Fruit fly (Drosophila melanogaster) whole organism, embryonic: Measurements from ENCODE around the gene GABPI.

Experiments used
- Aef1 ChIP-seq: fragments of 200-800 bp; sonication (Bioruptor generic); IDR thresholded peaks from 3 replicates; pipeline ENCODE4 v1.3.6; 2022; ENCODE audit warnings: missing biosample characterization, missing genetic modification characterization
- Atf3 ChIP-seq: fragments of 200-800 bp; sonication (Bioruptor generic); optimal IDR thresholded peaks from 3 replicates; lab custom pipeline; 2016; ENCODE audit warnings: missing biosample characterization, missing genetic modification characterization
- BtbVII ChIP-seq: fragments of 200-800 bp; sonication (Bioruptor generic); optimal IDR thresholded peaks from 3 replicates; lab custom pipeline; 2017; ENCODE audit warnings: missing biosample characterization, mild to moderate bottlenecking, missing genetic modification characterization
- CG10147 ChIP-seq: fragments of 200-800 bp; sonication (Bioruptor generic); optimal IDR thresholded peaks from 2 replicates; lab custom pipeline; 2019; ENCODE audit warnings: missing biosample characterization, mild to moderate bottlenecking, missing genetic modification characterization, moderate library complexity
- CG14710 ChIP-seq: fragments of 200-800 bp; sonication (Bioruptor generic); optimal IDR thresholded peaks from 3 replicates; lab custom pipeline; 2019; ENCODE audit warnings: missing biosample characterization, mild to moderate bottlenecking, missing genetic modification characterization, moderate library complexity
- CG17385 ChIP-seq: fragments of 200-800 bp; sonication (Bioruptor generic); optimal IDR thresholded peaks from 3 replicates; lab custom pipeline; 2018; ENCODE audit warnings: missing biosample characterization, mild to moderate bottlenecking, missing genetic modification characterization
- CG17568 ChIP-seq: fragments of 200-800 bp; sonication (Bioruptor generic); optimal IDR thresholded peaks from 2 replicates; lab custom pipeline; 2018; ENCODE audit warnings: missing biosample characterization, mild to moderate bottlenecking, missing genetic modification characterization, moderate library complexity
- CG2712 ChIP-seq: fragments of 200-800 bp; optimal IDR thresholded peaks from 3 replicates; lab custom pipeline; 2019; ENCODE audit warnings: missing biosample characterization, mild to moderate bottlenecking, missing genetic modification characterization, moderate library complexity
- CG4617 ChIP-seq: fragments of 200-800 bp; sonication (Bioruptor generic); optimal IDR thresholded peaks from 3 replicates; lab custom pipeline; 2016; ENCODE audit warnings: missing biosample characterization, missing genetic modification characterization, borderline replicate concordance
- CG4730 ChIP-seq: fragments of 200-800 bp; sonication (Bioruptor generic); IDR thresholded peaks from 2 replicates; pipeline ENCODE4 v1.3.6; 2022; ENCODE audit warnings: missing biosample characterization, missing genetic modification characterization
- CG5180 ChIP-seq: fragments of 200-800 bp; sonication (Bioruptor generic); optimal IDR thresholded peaks from 3 replicates; lab custom pipeline; 2017; ENCODE audit warnings: missing biosample characterization, missing genetic modification characterization, mild to moderate bottlenecking, moderate library complexity, missing genetic modification reagents
- CG8359 ChIP-seq: fragments of 200-800 bp; sonication (Bioruptor generic); optimal IDR thresholded peaks from 2 replicates; lab custom pipeline; 2017; ENCODE audit warnings: missing biosample characterization, mild to moderate bottlenecking, missing genetic modification characterization, borderline replicate concordance
- CG8944 ChIP-seq: fragments of 200-800 bp; sonication (Bioruptor generic); optimal IDR thresholded peaks from 3 replicates; lab custom pipeline; 2016; ENCODE audit warnings: missing biosample characterization, missing genetic modification characterization
- CG9215 ChIP-seq: fragments of 200-800 bp; sonication (Bioruptor generic); IDR thresholded peaks from 2 replicates; pipeline ENCODE4 v1.3.6; 2022; ENCODE audit warnings: missing biosample characterization, missing genetic modification characterization
- CG9797 ChIP-seq: fragments of 200-800 bp; sonication (Bioruptor generic); optimal IDR thresholded peaks from 3 replicates; lab custom pipeline; 2018; ENCODE audit warnings: missing biosample characterization, mild to moderate bottlenecking, missing genetic modification characterization
- CG9932 ChIP-seq: fragments of 200-800 bp; sonication (Bioruptor generic); IDR thresholded peaks from 2 replicates; pipeline ENCODE4 v1.3.6; 2022; ENCODE audit warnings: missing biosample characterization, missing genetic modification characterization
- Hmr ChIP-seq: fragments of 200-800 bp; sonication (Bioruptor generic); optimal IDR thresholded peaks from 3 replicates; lab custom pipeline; 2017; ENCODE audit warnings: mild to moderate bottlenecking, missing biosample characterization, missing genetic modification reagents, missing genetic modification characterization
- Mes4 ChIP-seq: fragments of 200-800 bp; sonication (Bioruptor generic); optimal IDR thresholded peaks from 2 replicates; lab custom pipeline; 2016; ENCODE audit warnings: missing biosample characterization, missing genetic modification characterization
- Sox102F ChIP-seq: fragments of 200-800 bp; sonication (Bioruptor generic); optimal IDR thresholded peaks from 2 replicates; lab custom pipeline; 2018; ENCODE audit warnings: missing biosample characterization, mild to moderate bottlenecking, missing genetic modification characterization, moderate library complexity
- Spps ChIP-seq: fragments of 200-800 bp; sonication (Bioruptor generic); optimal IDR thresholded peaks from 2 replicates; lab custom pipeline; 2018; ENCODE audit warnings: missing biosample characterization, mild to moderate bottlenecking, missing genetic modification characterization
- Sry-δ ChIP-seq: fragments of 200-800 bp; sonication (Bioruptor generic); optimal IDR thresholded peaks from 2 replicates; lab custom pipeline; 2016; ENCODE audit warnings: missing biosample characterization, missing genetic modification characterization
- aop ChIP-seq: fragments of 200-800 bp; sonication (Bioruptor generic); IDR thresholded peaks from 2 replicates; pipeline ENCODE4 v1.3.6; 2022; ENCODE audit warnings: missing biosample characterization, missing genetic modification characterization
- ash1 ChIP-seq: fragments of 200-800 bp; sonication (Bioruptor generic); optimal IDR thresholded peaks from 2 replicates; lab custom pipeline; 2018; ENCODE audit warnings: missing biosample characterization, mild to moderate bottlenecking, missing genetic modification characterization
- br ChIP-seq: fragments of >200 bp; optimal IDR thresholded peaks from 2 replicates; lab custom pipeline; 2017
- cas ChIP-seq: fragments of 200-800 bp; sonication (Bioruptor generic); IDR thresholded peaks from 2 replicates; pipeline ENCODE4 v1.3.6; 2022; ENCODE audit warnings: missing biosample characterization, missing genetic modification characterization
- cg ChIP-seq: fragments of 200-800 bp; sonication (Bioruptor generic); optimal IDR thresholded peaks from 3 replicates; lab custom pipeline; 2019; ENCODE audit warnings: missing biosample characterization, mild to moderate bottlenecking, missing genetic modification characterization, moderate library complexity
- chn ChIP-seq: fragments of 200-800 bp; sonication (Bioruptor generic); optimal IDR thresholded peaks from 2 replicates; lab custom pipeline; 2016; ENCODE audit warnings: missing biosample characterization, missing genetic modification characterization
- da ChIP-seq: fragments of 200-800 bp; sonication (Bioruptor generic); optimal IDR thresholded peaks from 2 replicates; lab custom pipeline; 2016; ENCODE audit warnings: missing biosample characterization, missing genetic modification characterization
- dimm ChIP-seq: fragments of 200-800 bp; sonication (Bioruptor generic); IDR thresholded peaks from 2 replicates; pipeline ENCODE4 v1.3.6; 2022; ENCODE audit warnings: missing biosample characterization, missing genetic modification characterization
- disco-r ChIP-seq: fragments of 200-800 bp; sonication (Bioruptor generic); optimal IDR thresholded peaks from 2 replicates; lab custom pipeline; 2016; ENCODE audit warnings: missing biosample characterization, missing genetic modification characterization
- ems ChIP-seq: fragments of 200-800 bp; sonication (Bioruptor generic); optimal IDR thresholded peaks from 3 replicates; lab custom pipeline; 2016; ENCODE audit warnings: missing biosample characterization, missing genetic modification characterization
- en ChIP-seq: fragments of 200-800 bp; sonication (Bioruptor generic); optimal IDR thresholded peaks from 2 replicates; lab custom pipeline; 2016; ENCODE audit warnings: missing biosample characterization, missing genetic modification characterization
- exex ChIP-seq: fragments of 200-800 bp; sonication (Bioruptor generic); optimal IDR thresholded peaks from 4 replicates; lab custom pipeline; 2018; ENCODE audit warnings: missing biosample characterization, mild to moderate bottlenecking, missing genetic modification characterization, moderate library complexity
- gcm2 ChIP-seq: fragments of 200-800 bp; sonication (Bioruptor generic); optimal IDR thresholded peaks from 2 replicates; lab custom pipeline; 2016; ENCODE audit warnings: missing biosample characterization, missing genetic modification characterization
- gt ChIP-seq: fragments of 200-800 bp; sonication (Bioruptor generic); IDR thresholded peaks from 2 replicates; pipeline ENCODE4 v1.3.6; 2022; ENCODE audit warnings: missing biosample characterization, missing genetic modification characterization
- insv ChIP-seq, 2 experiments: fragments of 200-800 bp; sonication (Bioruptor generic); optimal IDR thresholded peaks; 3 replicates each; lab custom pipeline; 2016 to 2018; ENCODE audit warnings: missing biosample characterization in 2 of 2, missing genetic modification characterization in 2 of 2
- kah ChIP-seq: fragments of 200-800 bp; sonication (Bioruptor generic); optimal IDR thresholded peaks from 2 replicates; lab custom pipeline; 2018; ENCODE audit warnings: missing biosample characterization, mild to moderate bottlenecking, missing genetic modification characterization
- kni ChIP-seq: fragments of 200-800 bp; sonication (Bioruptor generic); optimal IDR thresholded peaks from 3 replicates; lab custom pipeline; 2017; ENCODE audit warnings: mild to moderate bottlenecking, missing biosample characterization, missing genetic modification reagents, missing genetic modification characterization
- nau ChIP-seq: fragments of 200-800 bp; sonication (Bioruptor generic); optimal IDR thresholded peaks from 3 replicates; lab custom pipeline; 2017; ENCODE audit warnings: missing biosample characterization, mild to moderate bottlenecking, missing genetic modification characterization, missing genetic modification reagents
- otp ChIP-seq: fragments of 200-800 bp; sonication (Bioruptor generic); IDR thresholded peaks from 3 replicates; pipeline ENCODE4, ENCODE4 v1.3.6; 2022; ENCODE audit warnings: missing biosample characterization, missing genetic modification characterization
- peb ChIP-seq: fragments of 200-800 bp; sonication (Bioruptor generic); IDR thresholded peaks from 2 replicates; pipeline ENCODE4 v1.3.6; 2022; ENCODE audit warnings: missing biosample characterization, missing genetic modification characterization
- pho ChIP-seq: fragments of 200-800 bp; sonication (Bioruptor generic); optimal IDR thresholded peaks from 2 replicates; lab custom pipeline; 2016; ENCODE audit warnings: missing biosample characterization, missing genetic modification characterization
- pnt ChIP-seq: fragments of 200-800 bp; sonication (Bioruptor generic); optimal IDR thresholded peaks from 3 replicates; lab custom pipeline; 2016; ENCODE audit warnings: missing biosample characterization, missing genetic modification characterization
- repo ChIP-seq: fragments of 200-800 bp; sonication (Bioruptor generic); optimal IDR thresholded peaks from 2 replicates; lab custom pipeline; 2016; ENCODE audit warnings: missing biosample characterization, missing genetic modification characterization
- sc ChIP-seq, 3 experiments: fragments of >200 bp in 2 of 3; fragments of 200-800 bp in 1 of 3; sonication (Bioruptor generic) in 1 of 3; optimal IDR thresholded peaks; 2 replicates in 2 of 3; 3 replicates in 1 of 3; lab custom pipeline; 2017; ENCODE audit warnings: mild to moderate bottlenecking in 1 of 3, missing biosample characterization in 1 of 3, missing genetic modification characterization in 1 of 3, missing genetic modification reagents in 1 of 3
- sd ChIP-seq: fragments of 200-800 bp; sonication (Bioruptor generic); optimal IDR thresholded peaks from 3 replicates; lab custom pipeline; 2018; ENCODE audit warnings: missing biosample characterization, mild to moderate bottlenecking, missing genetic modification characterization, moderate library complexity
- tgo ChIP-seq: fragments of 200-800 bp; sonication (Bioruptor generic); IDR thresholded peaks from 3 replicates; pipeline ENCODE4 v1.3.6; 2022; ENCODE audit warnings: missing biosample characterization, missing genetic modification characterization
- tna ChIP-seq: fragments of 200-800 bp; sonication (Bioruptor generic); IDR thresholded peaks from 2 replicates; pipeline ENCODE4 v1.3.6; 2022; ENCODE audit warnings: missing biosample characterization, missing genetic modification characterization; ENCODE audit not compliant: partially characterized antibody
- trh ChIP-seq: fragments of 200-800 bp; sonication (Bioruptor generic); optimal IDR thresholded peaks from 2 replicates; lab custom pipeline; 2016; ENCODE audit warnings: missing biosample characterization, missing genetic modification characterization
- twi ChIP-seq: fragments of 200-800 bp; optimal IDR thresholded peaks from 2 replicates; lab custom pipeline; 2019; ENCODE audit warnings: missing biosample characterization, mild to moderate bottlenecking, missing genetic modification characterization, moderate library complexity

The GABPI gene

dm6 chr2L:3055710-3056447, 25.5 kb downstream of the GABPI start (continued):
- TF ChIP-seq otp (GFP tag; lab: Robert Waterston, UW) (no peak), kni (no peak), disco-r (GFP tag; lab: Kevin White, UChicago) (no peak), ash1 (GFP tag; lab: Kevin White, UChicago) (no peak), aop (GFP tag; lab: Robert Waterston, UW) (no peak), Mes4 (no peak), CG8359 (GFP tag; lab: Kevin White, UChicago) (no peak), Aef1 (GFP tag; lab: Robert Waterston, UW) (no peak; the same call in 2 of the 3 replicates), Hmr (GFP tag; lab: Kevin White, UChicago) (peak; percentile 60), CG17385 (no peak), cg (GFP tag; lab: Kevin White, UChicago) (no peak), sd (tag; lab: Kevin White, UChicago) (no peak), gt (GFP tag; lab: Robert Waterston, UW) (no peak), CG9797 (GFP tag; lab: Kevin White, UChicago) (no peak), CG2712 (tag; lab: Kevin White, UChicago) (peak; percentile 13), dimm (no peak), da (GFP tag; lab: Kevin White, UChicago) (no peak), CG10147 (GFP tag; lab: Kevin White, UChicago) (no peak), CG9215 (GFP tag; lab: Robert Waterston, UW) (no peak), pnt (GFP tag; lab: Kevin White, UChicago) (peak; percentile 31), CG8944 (GFP tag; lab: Kevin White, UChicago) (no peak), peb (no peak), en (GFP tag; lab: Kevin White, UChicago) (no peak), CG14710 (peak; percentile 15), Spps (tag; lab: Kevin White, UChicago) (no peak), tgo (no peak), repo (GFP tag; lab: Kevin White, UChicago) (no peak), pho (peak; percentile 31), Sry-δ (peak; percentile 34), nau (no peak), kah (no peak), chn (no peak), gcm2 (no peak), CG5180 (GFP tag; lab: Kevin White, UChicago) (no peak), Sox102F (GFP tag; lab: Kevin White, UChicago) (no peak), ems (peak; percentile 30), insv (GFP tag; optimal IDR thresholded peaks at IDR 0.05; lab: Kevin White, UChicago) (no peak), br (lab: Kevin White, UChicago) (no peak), Atf3 (GFP tag; lab: Kevin White, UChicago) (no peak), exex (tag; lab: Kevin White, UChicago) (peak; percentile 96), sc (optimal IDR thresholded peaks at IDR 0.05; lab: Kevin White, UChicago) (no peak), sc (GFP tag; optimal IDR thresholded peaks at IDR 0.05; lab: Kevin White, UChicago) (peak; percentile 22), CG9932 (GFP tag; lab: Robert Waterston, UW) (peak; percentile 55; the same call in 1 of the 2 replicates), cas (GFP tag; lab: Robert Waterston, UW) (no peak), trh (no peak), CG4730 (GFP tag; lab: Robert Waterston, UW) (no peak), CG4617 (GFP tag; lab: Kevin White, UChicago) (no peak), twi (tag; lab: Kevin White, UChicago) (no peak), CG17568 (no peak), BtbVII (GFP tag; lab: Kevin White, UChicago) (peak; percentile 14), tna (GFP tag; lab: Robert Waterston, UW) (no peak)
